Worm (Caenorhabditis elegans): Measurements from ENCODE around the gene srh-118.

srh-118 gene

DNA sequence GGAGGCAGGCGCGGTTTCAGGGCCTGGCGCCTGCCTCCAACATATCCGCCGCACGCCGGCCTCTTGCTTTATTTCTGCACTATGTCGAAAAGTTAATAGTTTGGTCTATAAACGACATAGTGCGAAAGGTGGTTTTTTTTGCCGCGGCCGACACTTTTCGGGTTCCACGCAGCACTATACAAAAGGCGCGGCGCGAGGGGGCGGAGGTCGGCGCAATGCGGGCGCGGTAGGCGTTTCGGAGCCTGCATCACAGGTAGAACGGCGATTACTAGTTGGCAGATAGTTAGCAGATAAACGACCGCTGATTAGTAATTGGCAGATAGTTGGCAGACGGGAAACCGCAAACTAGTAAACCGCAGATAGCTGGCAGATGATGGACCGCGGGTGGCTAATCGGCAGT lies 16.8 kb upstream of the srh-118 start (continued):
- TF ChIP-seq bed-2 (GFP tag; IDR thresholded peaks at IDR 0.05): no peak
- TF ChIP-seq nhr-179 (tag; optimal IDR thresholded peaks at IDR 0.05): no peak

DNA sequence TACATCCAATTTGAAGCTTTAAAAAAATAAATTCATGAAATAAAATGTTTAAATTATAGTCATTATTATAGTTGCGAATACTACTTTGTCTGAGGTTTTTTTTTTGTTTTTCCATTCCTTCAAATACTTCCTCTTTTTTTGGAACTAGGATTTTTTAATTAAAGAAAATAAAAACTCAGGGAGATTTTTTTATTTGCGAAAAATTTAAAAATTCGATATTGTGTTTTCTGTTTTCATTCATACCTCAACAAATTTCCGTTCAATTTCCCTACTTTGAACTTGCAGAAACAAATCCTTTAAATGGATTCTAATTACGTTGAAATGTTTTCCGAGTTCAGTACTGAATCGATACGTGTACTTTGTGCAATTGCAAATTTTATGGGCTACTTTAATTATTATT lies 12.5 kb upstream of the srh-118 start, which contains the start of gene srw-32:
Gene srw-32, plus strand, starts transcription at position 301 of the 400 bp plus-strand sequence.
- TF ChIP-seq ztf-28 (GFP tag; IDR thresholded peaks at IDR 0.05): no peak
- TF ChIP-seq ztf-25 (GFP tag; IDR thresholded peaks at IDR 0.05): no peak
- no peak for TF ChIP-seq attf-6 (GFP tag; IDR thresholded peaks at IDR 0.05)
- TF ChIP-seq mcd-1 (GFP tag; IDR thresholded peaks at IDR 0.05): no peak
- no peak for TF ChIP-seq B0261.1 (tag; optimal IDR thresholded peaks at IDR 0.05)
- TF ChIP-seq nhr-179 (tag; optimal IDR thresholded peaks at IDR 0.05): no peak
- no peak for TF ChIP-seq ZK185.1 (tag; optimal IDR thresholded peaks at IDR 0.05; ENCODE audit: poor library complexity, severe bottlenecking)
- TF ChIP-seq nfyb-1 (GFP tag; IDR thresholded peaks at IDR 0.05): no peak
- no peak for TF ChIP-seq bed-1 (GFP tag; IDR thresholded peaks at IDR 0.05)
- TF ChIP-seq hsf-1 (GFP tag; IDR thresholded peaks at IDR 0.05): no peak
- no peak for TF ChIP-seq ceh-91 (GFP tag; IDR thresholded peaks at IDR 0.05)
- no peak for TF ChIP-seq lin-35 (GFP tag; optimal IDR thresholded peaks at IDR 0.05)
- no peak for TF ChIP-seq F57C9.4 (tag; optimal IDR thresholded peaks at IDR 0.05)
- no peak for TF ChIP-seq aptf-3 (GFP tag; IDR thresholded peaks at IDR 0.05)
- no peak for TF ChIP-seq snpc-4 (GFP tag; optimal IDR thresholded peaks at IDR 0.05)
- no peak for TF ChIP-seq snpc-4 (tag; optimal IDR thresholded peaks at IDR 0.05)

DNA sequence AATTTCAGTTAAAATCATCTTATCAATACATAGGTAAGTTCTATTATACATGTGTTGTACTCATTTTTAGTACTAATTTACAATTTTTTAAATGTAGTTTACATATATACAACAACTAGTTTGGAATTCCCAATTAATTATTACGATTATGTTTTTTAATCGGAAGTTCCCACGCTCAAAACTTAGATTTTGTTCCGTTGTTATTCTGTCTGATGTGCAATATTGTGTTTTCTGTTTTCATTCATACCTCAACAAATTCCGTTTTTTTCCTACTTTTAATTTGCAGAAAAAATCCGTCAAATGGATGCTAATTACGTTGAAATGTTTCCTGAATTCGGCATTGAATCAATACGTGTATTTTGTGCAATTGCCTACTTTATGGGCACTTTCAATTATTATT lies 10.3 kb upstream of the srh-118 start, which contains the start of gene srw-31:
Gene srw-31, plus strand, starts transcription at position 301 of the 400 bp plus-strand sequence.
- TF ChIP-seq egl-44 (GFP tag; IDR thresholded peaks at IDR 0.05) (no peak), aptf-3 (GFP tag; IDR thresholded peaks at IDR 0.05) (no peak), akir-1 (GFP tag; optimal IDR thresholded peaks at IDR 0.05) (no peak), fkh-3 (tag; optimal IDR thresholded peaks at IDR 0.05) (no peak), lir-1 (GFP tag; conservative IDR thresholded peaks at IDR 0.05) (no peak), B0336.3 (GFP tag; IDR thresholded peaks at IDR 0.05) (no peak), athp-1 (tag; optimal IDR thresholded peaks at IDR 0.05) (no peak), F52B5.7 (tag; optimal IDR thresholded peaks at IDR 0.05) (no peak)

DNA sequence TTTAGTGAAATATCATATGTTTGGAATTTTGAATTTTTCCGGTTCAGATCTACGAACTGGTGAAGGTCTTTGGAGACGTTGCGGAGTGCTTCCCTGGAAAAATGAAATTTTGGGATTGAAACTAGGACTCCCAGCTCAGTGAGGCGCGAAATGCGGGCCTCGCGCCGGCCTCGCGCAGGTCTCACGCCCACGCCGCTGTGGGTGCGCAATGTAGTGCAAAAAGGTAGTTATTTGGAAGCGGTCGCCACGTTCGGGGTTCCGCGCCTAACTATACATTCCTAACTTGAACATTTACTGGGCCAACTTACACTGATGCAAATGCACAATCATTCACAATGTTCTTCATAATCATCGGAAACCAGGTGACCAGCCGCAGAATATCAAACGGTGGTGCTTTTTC lies 4.1 kb upstream of the srh-118 start:
- TF ChIP-seq ceh-58 (GFP tag; IDR thresholded peaks at IDR 0.05) (0 out of 2 replicates have a peak, but pooled peaks have one; percentile 17), ets-4 (GFP tag; optimal IDR thresholded peaks at IDR 0.05) (no peak), zfh-2 (GFP tag; conservative IDR thresholded peaks at IDR 0.05) (peak; percentile 74), attf-3 (GFP tag; conservative IDR thresholded peaks at IDR 0.05) (no peak), F57A8.1 (GFP tag; optimal IDR thresholded peaks at IDR 0.05) (no peak), sptf-2 (GFP tag; optimal IDR thresholded peaks at IDR 0.05) (no peak), snpc-3.4 (tag; optimal IDR thresholded peaks at IDR 0.05) (no peak), F22D6.2 (tag; optimal IDR thresholded peaks at IDR 0.05) (no peak), rec-8 (tag; optimal IDR thresholded peaks at IDR 0.05) (no peak), Y95B8A.8 (GFP tag; IDR thresholded peaks at IDR 0.05) (no peak), aptf-3 (GFP tag; IDR thresholded peaks at IDR 0.05) (no peak), Y53F4B.3 (GFP tag; IDR thresholded peaks at IDR 0.05) (no peak), dpff-1 (tag; optimal IDR thresholded peaks at IDR 0.05) (no peak), cebp-1 (GFP tag; IDR thresholded peaks at IDR 0.05) (no peak), cebp-1 (tag; optimal IDR thresholded peaks at IDR 0.05) (no peak), ceh-91 (GFP tag; IDR thresholded peaks at IDR 0.05) (no peak), Y67H2A.10 (GFP tag; conservative IDR thresholded peaks at IDR 0.05) (no peak), F39B2.1 (GFP tag; IDR thresholded peaks at IDR 0.05) (no peak), mxl-1 (tag; optimal IDR thresholded peaks at IDR 0.05) (no peak), hlh-12 (tag; optimal IDR thresholded peaks at IDR 0.05) (no peak), pbrm-1 (GFP tag; IDR thresholded peaks at IDR 0.05) (no peak), nhr-120 (GFP tag; IDR thresholded peaks at IDR 0.05) (0 out of 2 replicates have a peak, but pooled peaks have one; percentile 52), ZK185.1 (tag; optimal IDR thresholded peaks at IDR 0.05; ENCODE audit: poor library complexity, severe bottlenecking) (no peak)
